Worm (Caenorhabditis elegans): ENCODE results near the gene F36H9.5.

ce11 chrV:1741074-1741473 lies 40.7 kb downstream of the F36H9.5 start, which contains the start of gene srab-25:
- TF ChIP-seq mab-5 (tag; optimal IDR thresholded peaks at IDR 0.05) (no peak), nhr-6 (tag; optimal IDR thresholded peaks at IDR 0.05) (no peak), R02D3.7 (tag; optimal IDR thresholded peaks at IDR 0.05) (no peak), egl-27 (tag; optimal IDR thresholded peaks at IDR 0.05) (no peak), ztf-11 (tag; optimal IDR thresholded peaks at IDR 0.05) (no peak), blmp-1 (tag; optimal IDR thresholded peaks at IDR 0.05; ENCODE audit: insufficient read depth) (no peak), nhr-237 (tag; optimal IDR thresholded peaks at IDR 0.05) (no peak)
